Fruit fly (Drosophila melanogaster) whole organism, embryonic: Measurements from ENCODE around the gene Or9a.

Experiments
- BEAF-32 ChIP-seq: fragments of 200-800 bp; sonication (Bioruptor generic); optimal IDR thresholded peaks from 3 replicates; lab custom pipeline; 2017; ENCODE audit warnings: missing biosample characterization, missing genetic modification characterization, mild to moderate bottlenecking, moderate library complexity, missing genetic modification reagents
- CG11695 ChIP-seq: fragments of 200-800 bp; sonication (Bioruptor generic); IDR thresholded peaks from 3 replicates; pipeline ENCODE4 v1.3.6; 2022; ENCODE audit warnings: missing biosample characterization, missing genetic modification characterization
- CG14014 ChIP-seq: fragments of 200-800 bp; sonication (Bioruptor generic); IDR thresholded peaks from 2 replicates; pipeline ENCODE4 v1.3.6; 2022; ENCODE audit warnings: missing biosample characterization, missing genetic modification characterization
- CG1832 ChIP-seq: fragments of 200-800 bp; sonication (Bioruptor generic); optimal IDR thresholded peaks from 2 replicates; lab custom pipeline; 2017; ENCODE audit warnings: missing biosample characterization, mild to moderate bottlenecking, missing genetic modification characterization, inconsistent platforms
- CG2889 ChIP-seq: fragments of 200-800 bp; sonication (Bioruptor generic); IDR thresholded peaks from 3 replicates; pipeline ENCODE4 v1.3.6; 2022; ENCODE audit warnings: missing biosample characterization, missing genetic modification characterization
- CG32772 ChIP-seq: fragments of 200-800 bp; sonication (Bioruptor generic); IDR thresholded peaks from 2 replicates; pipeline ENCODE4 v1.3.6; 2022; ENCODE audit warnings: missing biosample characterization, missing genetic modification characterization
- CG34224 ChIP-seq: fragments of 200-800 bp; sonication (Bioruptor generic); IDR thresholded peaks from 3 replicates; pipeline ENCODE4 v1.3.6; 2022; ENCODE audit warnings: missing biosample characterization, missing genetic modification characterization; ENCODE audit not compliant: partially characterized antibody
- CG3838 ChIP-seq: fragments of 200-800 bp; sonication (Bioruptor generic); optimal IDR thresholded peaks from 3 replicates; lab custom pipeline; 2016; ENCODE audit warnings: missing biosample characterization, missing genetic modification characterization
- CG3847 ChIP-seq: fragments of 200-800 bp; sonication (Bioruptor generic); IDR thresholded peaks from 2 replicates; pipeline ENCODE4 v1.3.6; 2022; ENCODE audit warnings: missing biosample characterization, missing genetic modification characterization
- CG42726 ChIP-seq: fragments of 200-800 bp; sonication (Bioruptor generic); IDR thresholded peaks from 2 replicates; pipeline ENCODE4 v1.3.6; 2022; ENCODE audit warnings: missing biosample characterization, missing genetic modification characterization; ENCODE audit not compliant: partially characterized antibody
- CG4404 ChIP-seq: fragments of 200-800 bp; sonication (Bioruptor generic); IDR thresholded peaks from 2 replicates; pipeline ENCODE4 v1.3.6; 2022; ENCODE audit warnings: missing biosample characterization, missing genetic modification characterization
- CG6689 ChIP-seq: fragments of 200-800 bp; sonication (Bioruptor generic); IDR thresholded peaks from 2 replicates; pipeline ENCODE4 v1.3.6; 2022; ENCODE audit warnings: missing biosample characterization, missing genetic modification characterization
- CG7556 ChIP-seq: fragments of 200-800 bp; sonication (Bioruptor generic); optimal IDR thresholded peaks from 2 replicates; lab custom pipeline; 2017; ENCODE audit warnings: missing biosample characterization, mild to moderate bottlenecking, missing genetic modification characterization
- CG7745 ChIP-seq: fragments of 200-800 bp; sonication (Bioruptor generic); optimal IDR thresholded peaks from 2 replicates; lab custom pipeline; 2018; ENCODE audit warnings: missing biosample characterization, mild to moderate bottlenecking, missing genetic modification characterization, moderate library complexity
- CG7839 ChIP-seq: fragments of 200-800 bp; sonication (Bioruptor generic); optimal IDR thresholded peaks from 3 replicates; lab custom pipeline; 2018; ENCODE audit warnings: missing biosample characterization, mild to moderate bottlenecking, missing genetic modification characterization, moderate library complexity
- CG8478 ChIP-seq: fragments of >200 bp; optimal IDR thresholded peaks from 2 replicates; lab custom pipeline; 2018
- CG8944 ChIP-seq: fragments of 200-800 bp; sonication (Bioruptor generic); optimal IDR thresholded peaks from 3 replicates; lab custom pipeline; 2016; ENCODE audit warnings: missing biosample characterization, missing genetic modification characterization
- CG9797 ChIP-seq: fragments of 200-800 bp; sonication (Bioruptor generic); optimal IDR thresholded peaks from 3 replicates; lab custom pipeline; 2018; ENCODE audit warnings: missing biosample characterization, mild to moderate bottlenecking, missing genetic modification characterization
- CTCF ChIP-seq: fragments of 200-800 bp; sonication (Bioruptor generic); optimal IDR thresholded peaks from 2 replicates; lab custom pipeline; 2017; ENCODE audit warnings: missing biosample characterization, mild to moderate bottlenecking, missing genetic modification characterization, moderate library complexity
- E2f2 ChIP-seq: fragments of 200-800 bp; sonication (Bioruptor generic); IDR thresholded peaks from 2 replicates; pipeline ENCODE4 v1.3.6; 2022; ENCODE audit warnings: missing biosample characterization, missing genetic modification characterization
- Fer3 ChIP-seq: fragments of 200-800 bp; sonication (Bioruptor generic); optimal IDR thresholded peaks from 2 replicates; lab custom pipeline; 2018; ENCODE audit warnings: missing biosample characterization, mild to moderate bottlenecking, missing genetic modification characterization, moderate library complexity
- HLH54F ChIP-seq: fragments of 200-800 bp; sonication (Bioruptor generic); optimal IDR thresholded peaks from 3 replicates; lab custom pipeline; 2016; ENCODE audit warnings: missing biosample characterization, missing genetic modification characterization
- HLHmδ ChIP-seq: fragments of 200-800 bp; sonication (Bioruptor generic); optimal IDR thresholded peaks from 2 replicates; lab custom pipeline; 2018; ENCODE audit warnings: missing biosample characterization, mild to moderate bottlenecking, missing genetic modification characterization, moderate library complexity
- Hmx ChIP-seq: fragments of 200-800 bp; sonication (Bioruptor generic); optimal IDR thresholded peaks from 2 replicates; lab custom pipeline; 2016; ENCODE audit warnings: missing biosample characterization, missing genetic modification characterization
- Hr78 ChIP-seq, 2 experiments: fragments of 200-800 bp in 1 of 2; fragments of >200 bp in 1 of 2; sonication (Bioruptor generic) in 1 of 2; optimal IDR thresholded peaks; 2 replicates each; lab custom pipeline; 2017 to 2019; ENCODE audit warnings: missing biosample characterization in 2 of 2, missing genetic modification characterization in 2 of 2, mild to moderate bottlenecking in 1 of 2, moderate library complexity in 1 of 2
- MTF-1 ChIP-seq: fragments of 200-800 bp; sonication (Bioruptor generic); optimal IDR thresholded peaks from 2 replicates; lab custom pipeline; 2018; ENCODE audit warnings: missing biosample characterization, mild to moderate bottlenecking, missing genetic modification characterization, borderline replicate concordance
- Med ChIP-seq: fragments of 200-800 bp; sonication (Bioruptor generic); peaks from one replicate; lab custom pipeline; 2016; ENCODE audit warnings: missing biosample characterization, missing genetic modification characterization, mild to moderate bottlenecking, inconsistent platforms, moderate library complexity
- Oaz ChIP-seq: fragments of 200-800 bp; sonication (Bioruptor generic); IDR thresholded peaks from 2 replicates; pipeline ENCODE4 v1.3.6; 2022; ENCODE audit warnings: missing biosample characterization, missing genetic modification characterization
- Poxn ChIP-seq: fragments of 200-800 bp; sonication (Bioruptor generic); IDR thresholded peaks from 2 replicates; pipeline ENCODE4 v1.3.6; 2022; ENCODE audit warnings: missing biosample characterization, missing genetic modification characterization
- Rfx ChIP-seq: fragments of 200-800 bp; sonication (Bioruptor generic); IDR thresholded peaks from 2 replicates; pipeline ENCODE4 v1.3.6; 2022; ENCODE audit warnings: missing biosample characterization, missing genetic modification characterization
- Taf1 ChIP-seq: fragments of 200-800 bp; sonication (Bioruptor generic); IDR thresholded peaks from 2 replicates; pipeline ENCODE4 v1.3.6; 2022; ENCODE audit warnings: missing biosample characterization, missing genetic modification characterization
- bbx ChIP-seq: fragments of 200-800 bp; sonication (Bioruptor generic); IDR thresholded peaks from 2 replicates; pipeline ENCODE4 v1.3.6; 2022; ENCODE audit warnings: missing biosample characterization, missing genetic modification characterization; ENCODE audit not compliant: partially characterized antibody
- danr ChIP-seq: fragments of 200-800 bp; sonication (Bioruptor generic); IDR thresholded peaks from 2 replicates; pipeline ENCODE4 v1.3.6; 2022; ENCODE audit warnings: missing biosample characterization, missing genetic modification characterization
- ind ChIP-seq: fragments of 200-800 bp; sonication (Bioruptor generic); optimal IDR thresholded peaks from 3 replicates; lab custom pipeline; 2016; ENCODE audit warnings: missing biosample characterization, missing genetic modification characterization
- knrl ChIP-seq: fragments of 200-800 bp; sonication (Bioruptor generic); IDR thresholded peaks from 3 replicates; pipeline ENCODE4 v1.3.6; 2022; ENCODE audit warnings: missing biosample characterization, missing genetic modification characterization; ENCODE audit not compliant: partially characterized antibody
- nom ChIP-seq: fragments of 200-800 bp; sonication (Bioruptor generic); optimal IDR thresholded peaks from 2 replicates; lab custom pipeline; 2017; ENCODE audit warnings: missing biosample characterization, missing genetic modification characterization, mild to moderate bottlenecking, moderate library complexity, missing genetic modification reagents
- phol ChIP-seq: fragments of 200-800 bp; sonication (Bioruptor generic); optimal IDR thresholded peaks from 3 replicates; lab custom pipeline; 2018; ENCODE audit warnings: missing biosample characterization, mild to moderate bottlenecking, missing genetic modification characterization, moderate library complexity
- pum ChIP-seq: fragments of 200-800 bp; sonication (Bioruptor generic); optimal IDR thresholded peaks from 2 replicates; lab custom pipeline; 2016; ENCODE audit warnings: missing biosample characterization, missing genetic modification characterization
- row ChIP-seq: fragments of 200-800 bp; sonication (Bioruptor generic); IDR thresholded peaks from 3 replicates; pipeline ENCODE4 v1.3.6; 2022; ENCODE audit warnings: missing biosample characterization, missing genetic modification characterization
- vfl ChIP-seq: fragments of 200-800 bp; sonication (Bioruptor generic); optimal IDR thresholded peaks from 2 replicates; lab custom pipeline; 2016; ENCODE audit warnings: missing biosample characterization, missing genetic modification characterization
- vnd ChIP-seq: fragments of 200-800 bp; sonication (Bioruptor generic); IDR thresholded peaks from 3 replicates; pipeline ENCODE4 v1.3.6; 2022; ENCODE audit warnings: missing biosample characterization, missing genetic modification characterization; ENCODE audit not compliant: partially characterized antibody
- vvl ChIP-seq: fragments of 200-800 bp; sonication (Bioruptor generic); IDR thresholded peaks from 2 replicates; pipeline ENCODE4 v1.3.6; 2022; ENCODE audit warnings: missing biosample characterization, missing genetic modification characterization

The Or9a gene

DNA sequence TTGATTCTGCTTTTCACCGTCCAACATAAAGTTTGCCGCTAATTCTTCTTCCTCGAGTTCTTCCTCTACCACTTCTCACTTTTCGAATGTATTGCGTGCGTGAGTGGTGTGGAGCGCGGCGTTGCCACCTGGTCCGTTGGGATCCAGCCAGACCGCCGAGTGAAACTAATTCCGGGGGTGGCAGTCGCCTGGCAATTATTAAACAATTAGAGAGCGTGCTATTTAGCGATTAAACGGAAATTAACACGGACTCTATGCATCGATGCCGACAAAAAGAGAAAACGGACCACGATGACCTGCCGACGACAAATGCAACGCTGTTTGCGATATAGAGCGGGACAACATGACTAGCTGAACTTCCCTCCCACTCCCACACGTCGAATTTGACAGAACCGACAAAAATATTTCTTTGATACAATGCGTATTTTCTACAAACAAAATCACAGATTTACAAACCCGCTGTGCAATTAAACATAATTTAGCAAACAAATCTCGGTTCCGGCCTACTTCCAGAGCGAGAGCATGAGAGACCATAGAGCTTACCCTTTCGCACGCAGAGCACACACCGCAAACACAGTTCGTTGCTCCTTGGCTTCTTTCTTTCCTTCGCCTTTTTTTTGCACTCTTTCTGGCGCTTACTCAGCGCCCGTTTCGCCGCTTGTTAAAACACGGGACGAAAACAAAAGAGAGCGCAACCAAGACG, 14.2 kb upstream of the Or9a start, which contains the start of gene CG2889 (continued):
- TF ChIP-seq CG8944 (GFP tag; lab: Kevin White, UChicago): no peak
- no peak for TF ChIP-seq CTCF (GFP tag; lab: Kevin White, UChicago)
- no peak for TF ChIP-seq Hr78 (GFP tag; optimal IDR thresholded peaks at IDR 0.05; lab: Kevin White, UChicago)
- no peak for TF ChIP-seq CG6689 (GFP tag; lab: Robert Waterston, UW)
- TF ChIP-seq CG3847: peak; percentile 63
- TF ChIP-seq Fer3: no peak
- TF ChIP-seq CG14014 (GFP tag; lab: Robert Waterston, UW): no peak
- 0 out of 2 replicates have a peak, but pooled peaks have one; percentile 10 for TF ChIP-seq vvl (GFP tag; lab: Robert Waterston, UW)
- no peak for TF ChIP-seq CG4404 (GFP tag; lab: Robert Waterston, UW)
- TF ChIP-seq CG32772 (GFP tag; lab: Robert Waterston, UW): no peak
- TF ChIP-seq vnd (GFP tag; lab: Robert Waterston, UW): no peak
- TF ChIP-seq phol (tag; lab: Kevin White, UChicago): peak; percentile 38
- 0 out of 2 replicates have a peak, but pooled peaks have one; percentile 20 for TF ChIP-seq Oaz (GFP tag; lab: Robert Waterston, UW)
- TF ChIP-seq E2f2 (GFP tag; lab: Robert Waterston, UW): peak; percentile 61
- peak; percentile 38; the same call in 1 of the 2 replicates for TF ChIP-seq CG42726
- peak; percentile 13 for TF ChIP-seq CG9797 (GFP tag; lab: Kevin White, UChicago)
- TF ChIP-seq knrl (GFP tag; lab: Robert Waterston, UW): peak; percentile 69; the same call in 2 of the 3 replicates
- no peak for TF ChIP-seq CG8478 (lab: Kevin White, UChicago)
- no peak for TF ChIP-seq MTF-1 (GFP tag; lab: Kevin White, UChicago)
- no peak for TF ChIP-seq CG2889 (GFP tag; lab: Robert Waterston, UW)
- TF ChIP-seq row (GFP tag; lab: Robert Waterston, UW): peak; percentile 52
- TF ChIP-seq CG34224 (GFP tag; lab: Robert Waterston, UW): peak; percentile 20; the same call in 1 of the 3 replicates
- TF ChIP-seq Taf1 (GFP tag; lab: Robert Waterston, UW): no peak
- peak; percentile 7 for TF ChIP-seq pum (GFP tag; lab: Kevin White, UChicago)
- no peak for TF ChIP-seq CG7745 (tag; lab: Kevin White, UChicago)
- no peak for TF ChIP-seq vfl
- TF ChIP-seq Poxn: no peak
- peak; percentile 41 for TF ChIP-seq CG1832 (GFP tag; lab: Kevin White, UChicago)
- TF ChIP-seq Hmx: no peak
- peak; percentile 88 for TF ChIP-seq Med (GFP tag; lab: Kevin White, UChicago)
- TF ChIP-seq Rfx (GFP tag; lab: Robert Waterston, UW): peak; percentile 37; the same call in 1 of the 2 replicates
- TF ChIP-seq ind (GFP tag; lab: Kevin White, UChicago): peak; percentile 14
- no peak for TF ChIP-seq bbx (GFP tag; lab: Robert Waterston, UW)
- TF ChIP-seq CG11695 (GFP tag; lab: Robert Waterston, UW): no peak
- TF ChIP-seq HLHmδ: no peak
- TF ChIP-seq HLH54F (GFP tag; lab: Kevin White, UChicago): peak; percentile 17
- TF ChIP-seq BEAF-32: peak; percentile 75
- TF ChIP-seq danr: no peak
- no peak for TF ChIP-seq CG7839 (tag; lab: Kevin White, UChicago)
- no peak for TF ChIP-seq CG3838 (GFP tag; lab: Kevin White, UChicago)
- TF ChIP-seq nom (GFP tag; lab: Kevin White, UChicago): no peak
- TF ChIP-seq CG7556: no peak
- TF ChIP-seq, all 482 proteins: peak for 116
